Worm (Caenorhabditis elegans) whole organism, L1 larva: ENCODE results near the gene F17A2.13.

Experiments
- C04F5.9 ChIP-seq: sonication (generic microtip); optimal IDR thresholded peaks from 2 replicates; lab custom pipeline; 2016; ENCODE audit warnings: missing genetic modification characterization, missing compliant biosample characterization
- C16A3.4 ChIP-seq: fragments of 150-350 bp; optimal IDR thresholded peaks from 2 replicates; lab custom pipeline; 2014; ENCODE audit warnings: missing biosample characterization, missing genetic modification characterization
- C34B4.2 ChIP-seq: sonication (generic microtip); optimal IDR thresholded peaks from 2 replicates; lab custom pipeline; 2017; ENCODE audit warnings: mild to moderate bottlenecking, missing genetic modification characterization, missing compliant biosample characterization
- F16B12.6 ChIP-seq: fragments of 150-350 bp; optimal IDR thresholded peaks from 2 replicates; lab custom pipeline; 2014; ENCODE audit warnings: missing biosample characterization, missing genetic modification characterization
- Y116A8C.19 ChIP-seq: sonication (generic microtip); optimal IDR thresholded peaks from 2 replicates; lab custom pipeline; 2016; ENCODE audit warnings: missing compliant biosample characterization, missing genetic modification characterization, borderline replicate concordance
- ama-1 ChIP-seq: fragments of 150-350 bp; optimal IDR thresholded peaks from 2 replicates; lab custom pipeline; 2014
- blmp-1 ChIP-seq: fragments of 150-350 bp; optimal IDR thresholded peaks from 2 replicates; lab custom pipeline; 2014; ENCODE audit warnings: missing biosample characterization, missing genetic modification characterization
- ceh-63 ChIP-seq: fragments of 200-800 bp; sonication (Bioruptor generic); optimal IDR thresholded peaks from 2 replicates; lab custom pipeline; 2018; ENCODE audit warnings: mild to moderate bottlenecking, missing genetic modification characterization, missing compliant biosample characterization
- ceh-82 ChIP-seq, 3 experiments: fragments of 150-350 bp in 1 of 3; sonication (generic microtip) in 2 of 3; optimal IDR thresholded peaks; 2 replicates each; lab custom pipeline; 2014 to 2017; ENCODE audit warnings: missing biosample characterization in 3 of 3, missing genetic modification characterization in 3 of 3
- ceh-88 ChIP-seq: fragments of 200-800 bp; sonication (Bioruptor generic); IDR thresholded peaks from 2 replicates; pipeline ENCODE4 v1.3.6; 2022; ENCODE audit warnings: missing genetic modification characterization, missing compliant biosample characterization
- dpl-1 ChIP-seq, 3 experiments: fragments of 150-350 bp in 2 of 3; sonication (generic microtip) in 1 of 3; optimal IDR thresholded peaks; 2 replicates each; lab custom pipeline; 2014 to 2017; ENCODE audit warnings: missing biosample characterization in 3 of 3, missing genetic modification characterization in 3 of 3, missing genetic modification reagents in 3 of 3
- dsc-1 ChIP-seq: sonication (generic microtip); optimal IDR thresholded peaks from 2 replicates; lab custom pipeline; 2016; ENCODE audit warnings: mild to moderate bottlenecking, missing genetic modification characterization, missing compliant biosample characterization
- efl-3 ChIP-seq: fragments of 200-800 bp; sonication (Bioruptor generic); optimal IDR thresholded peaks from 2 replicates; lab custom pipeline; 2018; ENCODE audit warnings: mild to moderate bottlenecking, missing genetic modification characterization, missing compliant biosample characterization
- egl-27 ChIP-seq, 2 experiments: fragments of 150-350 bp in 1 of 2; sonication (generic microtip); optimal IDR thresholded peaks; 3 replicates each; lab custom pipeline; 2017 to 2018; ENCODE audit warnings: missing biosample characterization in 2 of 2, missing genetic modification characterization in 2 of 2, missing genetic modification reagents in 2 of 2
- elt-2 ChIP-seq: sonication (generic microtip); optimal IDR thresholded peaks from 2 replicates; lab custom pipeline; 2016; ENCODE audit warnings: missing genetic modification characterization, mild to moderate bottlenecking, inconsistent platforms, missing compliant biosample characterization, missing genetic modification reagents
- elt-3 ChIP-seq, 6 experiments: fragments of 150-350 bp in 1 of 6; sonication (generic microtip); optimal IDR thresholded peaks; 2 replicates each; lab custom pipeline; 2017 to 2018; ENCODE audit warnings: missing biosample characterization in 6 of 6, missing genetic modification characterization in 6 of 6, inconsistent platforms in 1 of 6
- ets-5 ChIP-seq: fragments of 200-800 bp; sonication (Bioruptor generic); IDR thresholded peaks from 2 replicates; pipeline ENCODE4 v1.3.6; 2022; ENCODE audit warnings: missing genetic modification characterization, missing compliant biosample characterization
- grh-1 ChIP-seq: fragments of 200-800 bp; sonication (Bioruptor generic); IDR thresholded peaks from 2 replicates; pipeline ENCODE4 v1.3.6; 2022; ENCODE audit warnings: missing genetic modification reagents, missing genetic modification characterization, missing compliant biosample characterization
- hlh-17 ChIP-seq: fragments of 200-800 bp; sonication (Bioruptor generic); optimal IDR thresholded peaks from 2 replicates; lab custom pipeline; 2018; ENCODE audit warnings: missing genetic modification characterization, mild to moderate bottlenecking, missing compliant biosample characterization, moderate library complexity, borderline replicate concordance
- hlh-4 ChIP-seq: sonication (generic microtip); optimal IDR thresholded peaks from 2 replicates; lab custom pipeline; 2016; ENCODE audit warnings: mild to moderate bottlenecking, missing genetic modification characterization, missing compliant biosample characterization
- hpl-2 ChIP-seq: fragments of 150-350 bp; optimal IDR thresholded peaks from 2 replicates; lab custom pipeline; 2014; ENCODE audit warnings: missing biosample characterization, missing genetic modification reagents, missing genetic modification characterization
- irx-1 ChIP-seq: sonication (generic microtip); optimal IDR thresholded peaks from 2 replicates; lab custom pipeline; 2016; ENCODE audit warnings: missing genetic modification characterization, missing compliant biosample characterization
- jun-1 ChIP-seq: fragments of 150-350 bp; optimal IDR thresholded peaks from 2 replicates; lab custom pipeline; 2014; ENCODE audit warnings: missing biosample characterization, missing genetic modification reagents, missing genetic modification characterization
- lin-14 ChIP-seq: fragments of 200-800 bp; sonication (Bioruptor generic); optimal IDR thresholded peaks from 2 replicates; lab custom pipeline; 2018; ENCODE audit warnings: mild to moderate bottlenecking, missing genetic modification characterization, moderate library complexity, missing compliant biosample characterization
- lin-15B ChIP-seq: fragments of 150-350 bp; sonication (generic microtip); optimal IDR thresholded peaks from 3 replicates; lab custom pipeline; 2014; ENCODE audit warnings: missing biosample characterization, missing genetic modification characterization
- lin-35 ChIP-seq, 2 experiments: fragments of 150-350 bp; optimal IDR thresholded peaks; 2 replicates each; lab custom pipeline; 2014; ENCODE audit warnings: missing biosample characterization in 2 of 2, missing genetic modification characterization in 2 of 2, missing genetic modification reagents in 2 of 2
- lin-39 ChIP-seq: fragments of 150-350 bp; optimal IDR thresholded peaks from 2 replicates; lab custom pipeline; 2014; ENCODE audit warnings: missing biosample characterization, missing genetic modification reagents, missing genetic modification characterization
- lir-3 ChIP-seq: sonication (generic microtip); optimal IDR thresholded peaks from 2 replicates; lab custom pipeline; 2016; ENCODE audit warnings: mild to moderate bottlenecking, missing genetic modification characterization, moderate library complexity, missing compliant biosample characterization; ENCODE audit not compliant: poor library complexity
- lsy-2 ChIP-seq, 2 experiments: fragments of 150-350 bp; optimal IDR thresholded peaks; 2 replicates each; lab custom pipeline; 2014; ENCODE audit warnings: missing biosample characterization in 2 of 2, missing genetic modification characterization in 2 of 2
- nhr-11 ChIP-seq: fragments of 150-350 bp; optimal IDR thresholded peaks from 2 replicates; lab custom pipeline; 2014; ENCODE audit warnings: missing biosample characterization, missing genetic modification characterization
- nhr-12 ChIP-seq: sonication (generic microtip); optimal IDR thresholded peaks from 2 replicates; lab custom pipeline; 2017; ENCODE audit warnings: missing biosample characterization, missing genetic modification characterization
- nhr-20 ChIP-seq: sonication (generic microtip); optimal IDR thresholded peaks from 2 replicates; lab custom pipeline; 2016; ENCODE audit warnings: mild to moderate bottlenecking, missing genetic modification characterization, missing compliant biosample characterization
- nhr-47 ChIP-seq: sonication (generic microtip); optimal IDR thresholded peaks from 2 replicates; lab custom pipeline; 2016; ENCODE audit warnings: mild to moderate bottlenecking, missing genetic modification characterization, moderate library complexity, missing compliant biosample characterization
- nhr-71 ChIP-seq: sonication (generic microtip); optimal IDR thresholded peaks from 2 replicates; lab custom pipeline; 2016; ENCODE audit warnings: mild to moderate bottlenecking, missing genetic modification characterization, moderate library complexity, missing compliant biosample characterization
- nhr-77 ChIP-seq: fragments of 150-350 bp; optimal IDR thresholded peaks from 2 replicates; lab custom pipeline; 2014; ENCODE audit warnings: missing biosample characterization, missing genetic modification characterization
- nhr-90 ChIP-seq: sonication (generic microtip); optimal IDR thresholded peaks from 2 replicates; lab custom pipeline; 2016; ENCODE audit warnings: mild to moderate bottlenecking, missing genetic modification characterization, missing compliant biosample characterization; ENCODE audit not compliant: poor library complexity
- pag-3 ChIP-seq: sonication (generic microtip); optimal IDR thresholded peaks from 2 replicates; lab custom pipeline; 2017; ENCODE audit warnings: missing genetic modification characterization, mild to moderate bottlenecking, missing compliant biosample characterization, antibody characterized with exemption, borderline replicate concordance; ENCODE audit not compliant: insufficient read depth
- rnt-1 ChIP-seq: sonication (generic microtip); optimal IDR thresholded peaks from 2 replicates; lab custom pipeline; 2016; ENCODE audit warnings: mild to moderate bottlenecking, missing genetic modification characterization, moderate library complexity, missing compliant biosample characterization
- skn-1 ChIP-seq: fragments of 150-350 bp; optimal IDR thresholded peaks from 2 replicates; lab custom pipeline; 2014; ENCODE audit warnings: missing biosample characterization, missing genetic modification characterization
- snpc-4 ChIP-seq: fragments of 150-350 bp; optimal IDR thresholded peaks from 2 replicates; lab custom pipeline; 2014; ENCODE audit warnings: missing biosample characterization, missing genetic modification characterization
- snu-23 ChIP-seq: sonication (generic microtip); optimal IDR thresholded peaks from 2 replicates; lab custom pipeline; 2016; ENCODE audit warnings: missing genetic modification characterization, missing compliant biosample characterization
- sox-4 ChIP-seq: sonication (generic microtip); optimal IDR thresholded peaks from 2 replicates; lab custom pipeline; 2016; ENCODE audit warnings: missing genetic modification characterization, missing compliant biosample characterization
- sup-37 ChIP-seq: fragments of 200-800 bp; sonication (Bioruptor generic); optimal IDR thresholded peaks from 2 replicates; lab custom pipeline; 2018; ENCODE audit warnings: mild to moderate bottlenecking, missing genetic modification characterization, missing compliant biosample characterization
- tbx-2 ChIP-seq: sonication (generic microtip); optimal IDR thresholded peaks from 2 replicates; lab custom pipeline; 2016; ENCODE audit warnings: missing genetic modification characterization, missing compliant biosample characterization
- unc-130 ChIP-seq: fragments of 150-350 bp; optimal IDR thresholded peaks from 2 replicates; lab custom pipeline; 2017; ENCODE audit warnings: missing biosample characterization, missing genetic modification characterization, inconsistent platforms
- unc-86 ChIP-seq: sonication (generic microtip); optimal IDR thresholded peaks from 2 replicates; lab custom pipeline; 2016; ENCODE audit warnings: missing genetic modification characterization, missing compliant biosample characterization
- xbp-1 ChIP-seq: sonication (generic microtip); optimal IDR thresholded peaks from 2 replicates; lab custom pipeline; 2016; ENCODE audit warnings: missing genetic modification characterization, missing compliant biosample characterization
- zag-1 ChIP-seq: fragments of 150-350 bp; optimal IDR thresholded peaks from 2 replicates; lab custom pipeline; 2014; ENCODE audit warnings: missing biosample characterization, missing genetic modification characterization
- zip-4 ChIP-seq: fragments of 200-800 bp; sonication (Bioruptor generic); optimal IDR thresholded peaks from 2 replicates; lab custom pipeline; 2018; ENCODE audit warnings: mild to moderate bottlenecking, missing genetic modification characterization, moderate library complexity, missing compliant biosample characterization
- ztf-11 ChIP-seq, 2 experiments: sonication (generic microtip); optimal IDR thresholded peaks; 2 replicates each; lab custom pipeline; 2016 to 2017; ENCODE audit warnings: missing genetic modification characterization in 2 of 2, missing biosample characterization in 1 of 2, missing compliant biosample characterization in 1 of 2

F17A2.13 gene

ce11 chrX:12365388-12365787 is 43.9 kb downstream of the F17A2.13 start, which contains the start of gene F19H6.4:
TSS of gene F19H6.4 (plus strand) at chrX:12365688.
- TF ChIP-seq ama-1 (lab: Kevin White, UChicago) (no peak), lin-14 (GFP tag; lab: Kevin White, UChicago) (no peak), grh-1 (GFP tag; lab: Robert Waterston, UW) (no peak)

DNA sequence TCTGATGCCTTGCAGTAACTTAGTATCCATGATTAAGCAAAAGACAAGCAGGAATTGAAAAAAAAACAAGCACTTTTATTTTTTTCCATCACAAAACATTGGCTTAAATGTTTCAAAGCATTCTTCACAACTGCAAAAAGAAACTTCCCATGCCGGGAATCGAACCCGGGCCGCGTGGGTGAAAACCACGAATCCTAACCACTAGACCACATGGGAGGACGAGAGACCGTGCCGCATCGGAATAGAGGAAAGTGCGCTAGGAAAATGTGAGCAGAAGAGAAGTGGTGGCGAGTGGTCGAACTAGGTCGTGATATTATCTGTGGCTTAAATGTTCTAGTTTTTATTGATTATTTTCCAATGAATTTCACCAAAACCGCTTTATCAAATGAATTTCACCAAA is 46.0 kb downstream of the F17A2.13 start:
- TF ChIP-seq nhr-11 (tag; lab: Kevin White, UChicago) (no peak), lsy-2 (tag; optimal IDR thresholded peaks at IDR 0.05; lab: Kevin White, UChicago) (no peak), hlh-17 (GFP tag; lab: Kevin White, UChicago) (no peak), hpl-2 (no peak), C04F5.9 (no peak), C16A3.4 (tag; lab: Kevin White, UChicago) (peak; percentile 41), lin-35 (GFP tag; optimal IDR thresholded peaks at IDR 0.05; lab: Kevin White, UChicago) (peak in 1 of 2 experiments; percentile 55), elt-3 (tag; optimal IDR thresholded peaks at IDR 0.05; lab: Kevin White, UChicago) (no peak), lin-15B (tag; lab: Kevin White, UChicago) (no peak), snu-23 (GFP tag; lab: Kevin White, UChicago) (peak; percentile 73), sox-4 (tag; lab: Kevin White, UChicago) (no peak), nhr-47 (tag; lab: Kevin White, UChicago) (no peak), rnt-1 (tag; lab: Kevin White, UChicago) (peak; percentile 74), blmp-1 (tag; lab: Kevin White, UChicago) (no peak), zip-4 (GFP tag; lab: Kevin White, UChicago) (no peak), dpl-1 (GFP tag; optimal IDR thresholded peaks at IDR 0.05; lab: Kevin White, UChicago) (no peak), ceh-63 (GFP tag; lab: Kevin White, UChicago) (no peak), ceh-88 (GFP tag; lab: Robert Waterston, UW) (peak; percentile 22; the same call in 1 of the 2 replicates), tbx-2 (tag; lab: Kevin White, UChicago) (peak; percentile 26), xbp-1 (tag; lab: Kevin White, UChicago) (no peak), nhr-90 (tag; lab: Kevin White, UChicago) (peak; percentile 17), jun-1 (tag; lab: Kevin White, UChicago) (no peak), grh-1 (GFP tag; lab: Robert Waterston, UW) (no peak), ztf-11 (tag; optimal IDR thresholded peaks at IDR 0.05; lab: Kevin White, UChicago) (no peak), nhr-71 (peak; percentile 47), egl-27 (tag; optimal IDR thresholded peaks at IDR 0.05; lab: Kevin White, UChicago) (no peak), nhr-12 (tag; lab: Kevin White, UChicago) (no peak), zag-1 (tag; lab: Kevin White, UChicago) (no peak), dsc-1 (tag; lab: Kevin White, UChicago) (peak; percentile 53), skn-1 (tag; lab: Kevin White, UChicago) (peak; percentile 33), Y116A8C.19 (tag; lab: Kevin White, UChicago) (no peak), ama-1 (lab: Kevin White, UChicago) (no peak), hlh-4 (tag; lab: Kevin White, UChicago) (no peak), snpc-4 (no peak), sup-37 (GFP tag; lab: Kevin White, UChicago) (no peak), pag-3 (no peak), nhr-20 (tag; lab: Kevin White, UChicago) (peak; percentile 29), elt-2 (no peak), lir-3 (tag; lab: Kevin White, UChicago) (no peak), efl-3 (no peak), C34B4.2 (tag; lab: Kevin White, UChicago) (no peak), F16B12.6 (tag; lab: Kevin White, UChicago) (no peak), nhr-77 (tag; lab: Kevin White, UChicago) (peak; percentile 16), lin-39 (tag; lab: Kevin White, UChicago) (no peak), ets-5 (GFP tag; lab: Robert Waterston, UW) (no peak), unc-86 (tag; lab: Kevin White, UChicago) (no peak), ceh-82 (tag; optimal IDR thresholded peaks at IDR 0.05; lab: Kevin White, UChicago) (peak; percentile 36 to 61 (median 61)), unc-130 (tag; lab: Kevin White, UChicago) (peak; percentile 29), irx-1 (tag; lab: Kevin White, UChicago) (peak; percentile 22)
